Worm (Caenorhabditis elegans) whole organism, L4/young adult: Measurements from ENCODE around the gene Y54G2A.40.

Experiments used
- W03F9.2 ChIP-seq: fragments of 150-350 bp; optimal IDR thresholded peaks from 2 replicates; lab custom pipeline; 2014; ENCODE audit warnings: missing biosample characterization, missing genetic modification characterization
- dao-5 ChIP-seq: sonication (generic microtip); optimal IDR thresholded peaks from 2 replicates; lab custom pipeline; 2016; ENCODE audit warnings: missing genotype, missing genetic modification characterization, moderate library complexity, missing compliant biosample characterization
- him-1 ChIP-seq: sonication (generic microtip); optimal IDR thresholded peaks from 2 replicates; lab custom pipeline; 2016; ENCODE audit warnings: missing genotype, missing genetic modification reagents, missing genetic modification characterization, missing compliant biosample characterization

- TF ChIP-seq him-1 (tag; lab: Kevin White, UChicago) (no peak), W03F9.2 (tag; lab: Kevin White, UChicago) (no peak), dao-5 (tag; lab: Kevin White, UChicago) (no peak)
Measured at ce11 chrIV:2853164-2853563, 6.9 kb downstream of the Y54G2A.40 start, which contains the start of gene Y54G2A.49.
